Worm (Caenorhabditis elegans): ENCODE measurements around the gene srw-103.

srw-103 gene

ce11 chrV:1731918-1732317 lies 14.9 kb downstream of the srw-103 start, which contains the start of gene gst-21:
Gene gst-21 (minus strand): TSS chrV:1732018.
- TF ChIP-seq unc-62 (GFP tag; optimal IDR thresholded peaks at IDR 0.05): no peak

ce11 chrV:1734569-1734968 lies 17.6 kb downstream of the srw-103 start, which contains the start of gene str-160:
Gene str-160 (plus strand): TSS chrV:1734869.
- TF ChIP-seq unc-62 (GFP tag; optimal IDR thresholded peaks at IDR 0.05): no peak

ce11 chrV:1741074-1741473 lies 24.1 kb downstream of the srw-103 start, which contains the start of gene srab-25:
Gene srab-25 (minus strand): TSS chrV:1741174.
- TF ChIP-seq unc-62 (GFP tag; optimal IDR thresholded peaks at IDR 0.05): no peak

ce11 chrV:1743205-1743870 lies 26.3 kb downstream of the srw-103 start, which contains the start of gene nhr-256:
Gene nhr-256 (plus strand): TSS chrV:1743771.
- no peak for TF ChIP-seq unc-62 (GFP tag; optimal IDR thresholded peaks at IDR 0.05)

ce11 chrV:1749053-1749452 lies 32.1 kb downstream of the srw-103 start, which contains the start of gene ZK697.8:
Gene ZK697.8 (minus strand): TSS chrV:1749153.
- no peak for TF ChIP-seq unc-62 (GFP tag; optimal IDR thresholded peaks at IDR 0.05)

ce11 chrV:1751449-1751848 lies 34.5 kb downstream of the srw-103 start, which contains the start of gene srh-199:
Gene srh-199 (minus strand): TSS chrV:1751549.
- no peak for TF ChIP-seq unc-62 (GFP tag; optimal IDR thresholded peaks at IDR 0.05)

- TF ChIP-seq unc-62 (GFP tag; optimal IDR thresholded peaks at IDR 0.05): no peak
Measured at ce11 chrV:1752496-1752895, 35.5 kb downstream of the srw-103 start, which contains the start of gene ZK697.1. Gene ZK697.1 (plus strand): TSS chrV:1752796.

ce11 chrV:1755589-1755988 lies 38.6 kb downstream of the srw-103 start, which contains the start of gene ZK697.14:
Gene ZK697.14 (minus strand): TSS chrV:1755689.
- TF ChIP-seq unc-62 (GFP tag; optimal IDR thresholded peaks at IDR 0.05): no peak

ce11 chrV:1756099-1756498 lies 39.1 kb downstream of the srw-103 start:
- TF ChIP-seq unc-62 (GFP tag; optimal IDR thresholded peaks at IDR 0.05): no peak

ce11 chrV:1756856-1757255 lies 39.9 kb downstream of the srw-103 start, which contains the start of gene clec-204:
Gene clec-204 (plus strand): TSS chrV:1757156.
- TF ChIP-seq unc-62 (GFP tag; optimal IDR thresholded peaks at IDR 0.05): no peak

ce11 chrV:1760682-1761081 lies 43.7 kb downstream of the srw-103 start, which contains the start of gene clec-205:
Gene clec-205 (plus strand): TSS chrV:1760893.
- TF ChIP-seq unc-62 (GFP tag; optimal IDR thresholded peaks at IDR 0.05): no peak

- no peak for TF ChIP-seq unc-62 (GFP tag; optimal IDR thresholded peaks at IDR 0.05)
Measured at ce11 chrV:1767427-1767826, 50.4 kb downstream of the srw-103 start.
